Worm (Caenorhabditis elegans): ENCODE results near the gene F57G12.2.

Gene F57G12.2

DNA sequence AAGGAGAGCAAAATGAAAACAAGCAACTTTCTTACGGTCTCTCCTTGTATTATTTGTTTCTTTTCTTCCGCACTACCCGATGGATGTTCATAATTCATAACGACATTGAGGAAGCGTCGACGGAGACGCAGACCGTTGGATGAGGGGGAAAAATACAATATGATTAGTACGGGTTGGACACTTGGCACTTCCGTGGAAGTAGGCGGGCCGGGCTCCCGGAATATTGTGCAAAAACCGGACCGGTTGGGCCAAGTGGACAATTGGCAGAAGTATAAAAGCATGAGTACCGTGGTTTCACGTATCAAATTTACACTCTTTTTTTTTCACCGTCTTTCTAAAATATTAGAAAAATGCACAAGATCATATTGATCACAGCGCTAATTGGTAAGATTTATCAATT is 17.3 kb downstream of the F57G12.2 start, which contains the start of gene M153.3:
Gene M153.3, plus strand, starts transcription at position 301 of the 400 bp plus-strand sequence.
- TF ChIP-seq dao-5 (tag; optimal IDR thresholded peaks at IDR 0.05) (no peak), him-1 (tag; optimal IDR thresholded peaks at IDR 0.05) (no peak), W03F9.2 (tag; optimal IDR thresholded peaks at IDR 0.05) (no peak)

DNA sequence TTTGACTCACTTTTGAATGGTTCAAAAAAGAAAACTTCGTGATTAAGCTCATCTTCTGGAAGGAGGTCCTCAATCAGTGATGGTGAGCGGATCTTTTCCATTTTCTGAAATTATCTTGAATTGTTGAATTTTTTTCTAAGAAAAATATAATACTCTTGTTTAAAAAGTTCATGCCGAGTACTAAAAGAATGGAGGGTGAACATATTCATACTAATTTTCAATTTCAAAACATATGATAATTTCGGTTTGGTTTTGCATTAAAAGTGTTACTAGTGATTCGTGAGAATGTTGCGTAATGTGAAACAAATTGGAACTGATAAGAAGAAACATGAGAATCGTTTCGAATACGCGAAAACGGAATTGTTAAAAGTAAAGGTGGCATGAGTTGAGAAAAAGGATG is 18.8 kb downstream of the F57G12.2 start, which contains the start of gene lyst-1:
Gene lyst-1, minus strand, starts transcription at position 101 of the 400 bp plus-strand sequence.
- TF ChIP-seq him-1 (tag; optimal IDR thresholded peaks at IDR 0.05) = no peak
- no peak for TF ChIP-seq W03F9.2 (tag; optimal IDR thresholded peaks at IDR 0.05)
- TF ChIP-seq dao-5 (tag; optimal IDR thresholded peaks at IDR 0.05) = no peak

DNA sequence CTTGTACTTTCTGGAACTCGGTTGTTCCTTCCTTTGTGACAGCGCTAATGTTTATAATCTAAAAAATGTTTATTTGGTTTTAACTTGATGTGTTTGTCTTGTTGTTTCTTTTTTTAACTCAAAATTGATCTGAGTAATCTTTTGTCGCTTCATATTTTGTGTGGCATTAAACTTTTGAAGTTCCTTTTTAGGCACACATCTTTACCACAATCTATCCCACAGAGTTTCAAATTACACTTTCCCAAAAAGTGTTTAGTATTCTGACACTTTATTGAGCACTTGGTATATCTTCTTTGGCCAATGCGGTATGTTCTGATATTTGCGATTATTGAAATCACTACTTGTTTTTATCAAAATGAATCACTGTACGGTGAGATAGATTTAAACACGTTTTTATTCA is 34.5 kb downstream of the F57G12.2 start, which contains the start of gene lgc-18:
Gene lgc-18, plus strand, starts transcription at position 301 of the 400 bp plus-strand sequence.
- no peak for TF ChIP-seq him-1 (tag; optimal IDR thresholded peaks at IDR 0.05)
- TF ChIP-seq W03F9.2 (tag; optimal IDR thresholded peaks at IDR 0.05) = no peak
- no peak for TF ChIP-seq dao-5 (tag; optimal IDR thresholded peaks at IDR 0.05)

DNA sequence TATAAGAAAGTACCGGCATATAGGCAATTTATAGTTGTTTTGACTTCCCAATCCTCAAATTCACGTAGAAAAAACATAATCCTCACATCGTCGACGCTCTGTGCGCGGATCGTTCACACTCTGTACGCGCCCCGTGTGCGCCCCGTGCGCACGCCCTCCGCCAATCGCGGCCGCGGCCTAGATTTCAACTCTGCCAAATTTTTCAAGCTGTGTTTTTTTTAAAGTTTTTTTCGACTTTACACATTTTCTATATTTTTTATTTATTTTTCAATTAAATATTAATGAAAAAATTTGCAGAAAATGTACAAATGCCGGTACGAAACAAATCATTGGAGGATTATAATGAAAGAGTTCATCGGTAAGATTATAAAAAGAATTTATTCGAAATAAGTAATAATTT is 36.7 kb downstream of the F57G12.2 start, which contains the start of gene T01H10.11:
Gene T01H10.11, plus strand, starts transcription at position 301 of the 400 bp plus-strand sequence.
- TF ChIP-seq W03F9.2 (tag; optimal IDR thresholded peaks at IDR 0.05) (no peak), him-1 (tag; optimal IDR thresholded peaks at IDR 0.05) (no peak), dao-5 (tag; optimal IDR thresholded peaks at IDR 0.05) (no peak)

DNA sequence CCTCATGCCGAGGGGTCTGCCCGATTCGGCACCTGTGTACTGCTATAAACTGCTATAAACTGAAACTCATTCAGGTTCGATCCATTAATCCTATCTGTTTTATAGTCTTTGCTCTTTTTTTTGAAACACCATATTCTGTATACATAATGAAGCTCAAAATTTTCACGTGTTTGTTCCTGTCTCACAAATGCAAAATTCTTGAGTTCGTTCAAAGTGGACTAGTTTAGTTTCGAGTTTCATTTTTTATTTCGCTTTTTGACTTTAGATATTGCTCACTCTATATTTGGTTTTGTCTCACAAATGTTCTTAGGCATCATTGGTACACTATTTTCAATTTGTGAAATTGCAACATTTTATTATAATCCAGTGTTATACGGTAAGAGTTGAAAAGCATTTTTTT is 38.6 kb downstream of the F57G12.2 start, which contains the start of gene lgc-17:
Gene lgc-17, plus strand, starts transcription at position 301 of the 400 bp plus-strand sequence.
- TF ChIP-seq W03F9.2 (tag; optimal IDR thresholded peaks at IDR 0.05) = no peak
- no peak for TF ChIP-seq dao-5 (tag; optimal IDR thresholded peaks at IDR 0.05)
- no peak for TF ChIP-seq him-1 (tag; optimal IDR thresholded peaks at IDR 0.05)

DNA sequence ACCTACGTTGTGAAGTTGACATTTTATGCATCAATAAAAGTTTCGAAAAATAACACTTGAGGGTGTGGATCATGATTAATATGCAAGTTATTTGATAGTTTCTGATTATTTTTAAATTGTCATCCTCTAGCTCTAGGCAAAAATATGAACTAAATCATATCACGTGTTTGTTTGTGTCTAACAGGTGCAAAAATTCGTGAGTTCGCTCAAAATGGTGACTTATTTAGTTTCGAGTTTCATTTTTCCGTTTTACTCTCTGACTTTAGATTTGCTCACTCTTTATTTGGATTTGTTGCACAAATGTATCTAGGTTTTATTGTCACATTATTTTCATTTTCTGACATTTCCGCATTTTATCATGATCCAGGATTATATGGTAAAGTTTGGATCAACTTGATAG is 41.5 kb downstream of the F57G12.2 start, which contains the start of gene lgc-16:
Gene lgc-16, plus strand, starts transcription at position 301 of the 400 bp plus-strand sequence.
- TF ChIP-seq dao-5 (tag; optimal IDR thresholded peaks at IDR 0.05) (no peak), him-1 (tag; optimal IDR thresholded peaks at IDR 0.05) (no peak), W03F9.2 (tag; optimal IDR thresholded peaks at IDR 0.05) (no peak)

DNA sequence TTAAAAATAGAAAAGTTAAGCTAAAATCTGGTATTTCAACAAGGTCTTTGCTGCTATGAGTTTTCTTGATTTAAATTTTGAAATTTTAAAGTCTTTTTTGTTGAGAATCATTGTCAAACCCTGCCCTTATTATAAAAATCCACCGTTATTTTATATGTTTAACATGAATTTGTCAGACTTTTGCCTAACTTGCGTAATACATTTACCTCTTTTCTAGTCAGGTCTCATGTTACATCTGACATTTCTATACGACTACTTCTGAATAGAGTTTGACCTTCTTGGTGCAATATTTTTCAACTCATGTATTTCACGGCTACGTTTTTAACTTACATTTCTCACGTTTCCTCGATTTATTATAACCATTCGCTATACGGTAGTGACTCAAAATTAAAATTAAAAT is 45.8 kb downstream of the F57G12.2 start, which contains the start of gene lgc-15:
Gene lgc-15, plus strand, starts transcription at position 301 of the 400 bp plus-strand sequence.
- TF ChIP-seq dao-5 (tag; optimal IDR thresholded peaks at IDR 0.05) (no peak), W03F9.2 (tag; optimal IDR thresholded peaks at IDR 0.05) (no peak), him-1 (tag; optimal IDR thresholded peaks at IDR 0.05) (no peak)

DNA sequence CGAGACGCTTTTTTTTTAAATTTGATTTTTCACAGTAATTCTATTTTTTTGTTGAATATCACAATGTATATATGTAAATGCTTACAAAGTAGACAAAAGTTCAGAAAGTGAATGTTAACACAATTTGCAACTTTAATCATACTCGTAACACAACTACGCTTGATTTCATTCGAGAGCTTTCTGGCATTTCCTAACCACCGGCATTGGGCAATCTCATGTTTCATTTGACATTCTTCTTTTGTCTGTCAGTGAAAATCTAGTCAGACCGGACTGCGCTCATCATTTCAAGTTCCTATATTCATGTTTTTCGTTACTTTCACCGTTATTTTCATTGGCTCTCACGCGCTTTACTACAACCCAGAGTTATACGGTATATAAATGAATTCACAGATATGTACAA is 48.6 kb downstream of the F57G12.2 start, which contains the start of gene lgc-14:
Gene lgc-14, plus strand, starts transcription at position 301 of the 400 bp plus-strand sequence.
- no peak for TF ChIP-seq W03F9.2 (tag; optimal IDR thresholded peaks at IDR 0.05)
- no peak for TF ChIP-seq dao-5 (tag; optimal IDR thresholded peaks at IDR 0.05)
- TF ChIP-seq him-1 (tag; optimal IDR thresholded peaks at IDR 0.05) = no peak

DNA sequence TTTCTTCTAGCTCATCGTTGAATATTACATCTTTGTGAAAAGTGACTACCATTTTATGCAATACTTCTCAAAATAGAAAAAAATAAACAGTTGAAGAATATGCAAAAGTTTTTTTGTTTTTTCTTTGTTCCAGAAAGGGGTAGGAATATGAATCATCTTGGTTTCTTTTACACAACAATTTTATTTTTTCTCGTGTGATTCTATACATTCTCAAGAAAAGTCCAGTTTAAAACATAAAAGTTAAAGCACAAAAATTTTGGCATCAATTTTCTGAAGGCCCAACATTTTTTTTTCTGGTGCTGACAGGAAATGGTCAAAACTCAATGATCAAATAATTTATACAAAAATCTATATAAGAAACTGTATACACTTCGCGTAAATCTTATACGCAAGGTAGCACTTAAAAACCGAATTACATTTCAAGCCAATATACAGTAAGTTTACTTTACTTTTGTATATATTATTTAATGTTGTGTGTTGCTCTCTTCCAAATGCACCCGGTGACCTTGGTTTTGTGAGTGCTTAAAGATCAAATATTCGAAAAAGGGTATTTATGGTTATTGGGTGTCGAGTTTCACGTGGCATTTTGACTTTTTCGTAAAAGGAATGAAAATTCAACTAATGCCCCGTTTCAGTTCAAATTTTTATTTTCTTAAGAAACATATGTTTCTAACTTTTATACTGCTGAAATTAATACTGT is 51.2 kb downstream of the F57G12.2 start, which contains the start of the genes W03G11.2 and lgc-13:
Gene W03G11.2, minus strand, starts transcription at position 101 of the 700 bp plus-strand sequence.
Gene lgc-13, plus strand, starts transcription at position 650 of the 700 bp plus-strand sequence.
- TF ChIP-seq him-1 (tag; optimal IDR thresholded peaks at IDR 0.05) = no peak
- no peak for TF ChIP-seq W03F9.2 (tag; optimal IDR thresholded peaks at IDR 0.05)
- no peak for TF ChIP-seq dao-5 (tag; optimal IDR thresholded peaks at IDR 0.05)

All from whole organism, L4/young adult.